Worm (Caenorhabditis elegans): ENCODE measurements around the gene math-5.

Gene math-5

DNA sequence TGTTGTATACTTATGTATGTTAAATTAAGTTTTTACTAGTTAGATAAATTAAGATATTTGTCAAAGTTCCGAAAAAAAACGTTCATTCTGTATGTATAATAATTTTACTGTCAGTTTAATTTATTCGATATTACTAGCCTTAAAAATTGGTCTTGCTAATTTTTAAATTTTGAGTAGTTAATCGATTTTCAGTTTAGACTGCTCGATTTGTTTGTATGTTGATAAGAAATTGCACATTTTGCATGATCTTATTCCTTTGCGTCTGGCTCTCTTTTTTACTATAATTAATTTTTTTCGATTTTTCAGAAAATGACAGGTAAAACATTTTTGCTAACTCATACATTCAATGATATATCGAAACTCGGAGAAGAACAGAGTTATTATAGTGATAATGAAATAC lies 17.3 kb upstream of the math-5 start, which contains the start of gene math-24:
TSS of gene math-24 (plus strand) at position 301 of the 400 bp plus-strand sequence.
- no peak for TF ChIP-seq drap-1 (GFP tag; optimal IDR thresholded peaks at IDR 0.05)
- TF ChIP-seq cnd-1 (tag; optimal IDR thresholded peaks at IDR 0.05): no peak
- TF ChIP-seq M03D4.4 (tag; optimal IDR thresholded peaks at IDR 0.05): no peak
- TF ChIP-seq sptf-1 (tag; optimal IDR thresholded peaks at IDR 0.05): no peak
- TF ChIP-seq mep-1 (tag; optimal IDR thresholded peaks at IDR 0.05): no peak

DNA sequence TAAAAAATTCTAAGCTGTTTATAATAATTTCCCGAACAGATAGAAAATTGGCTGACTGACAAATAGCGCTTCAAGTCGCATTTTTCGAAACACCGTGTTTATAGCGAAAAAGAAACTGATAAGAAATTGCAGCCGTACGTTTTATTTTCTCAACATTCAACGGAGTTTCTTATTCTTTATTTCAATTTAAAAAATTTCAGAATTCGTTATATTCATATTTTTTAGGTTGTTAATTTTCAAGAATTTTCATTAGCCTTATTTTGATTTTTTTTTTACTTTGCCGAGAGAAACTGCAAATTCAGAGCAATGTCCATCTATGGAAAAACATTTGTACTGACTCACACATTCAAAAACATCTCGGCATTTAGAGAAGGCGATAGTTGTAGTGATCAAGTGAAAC lies 15.3 kb upstream of the math-5 start, which contains the start of gene C46F9.6:
TSS of gene C46F9.6 (plus strand) at position 301 of the 400 bp plus-strand sequence.
- no peak for TF ChIP-seq ham-2 (GFP tag; optimal IDR thresholded peaks at IDR 0.05)
- TF ChIP-seq ceh-39 (tag; optimal IDR thresholded peaks at IDR 0.05): no peak
- TF ChIP-seq lsy-2 (tag; optimal IDR thresholded peaks at IDR 0.05): no peak
- no peak for TF ChIP-seq bed-3 (GFP tag; optimal IDR thresholded peaks at IDR 0.05)
- TF ChIP-seq pha-4 (tag; optimal IDR thresholded peaks at IDR 0.05): no peak
- no peak for TF ChIP-seq nhr-2 (tag; optimal IDR thresholded peaks at IDR 0.05)
- TF ChIP-seq zip-8 (tag; optimal IDR thresholded peaks at IDR 0.05): no peak
- TF ChIP-seq M03D4.4 (tag; optimal IDR thresholded peaks at IDR 0.05): no peak
- TF ChIP-seq flh-1 (GFP tag; optimal IDR thresholded peaks at IDR 0.05): no peak
- no peak for TF ChIP-seq nhr-12 (tag; optimal IDR thresholded peaks at IDR 0.05)
- no peak for TF ChIP-seq snpc-4 (tag; optimal IDR thresholded peaks at IDR 0.05)
- TF ChIP-seq lin-13 (tag; optimal IDR thresholded peaks at IDR 0.05): no peak
- TF ChIP-seq unc-62 (GFP tag; optimal IDR thresholded peaks at IDR 0.05): no peak

DNA sequence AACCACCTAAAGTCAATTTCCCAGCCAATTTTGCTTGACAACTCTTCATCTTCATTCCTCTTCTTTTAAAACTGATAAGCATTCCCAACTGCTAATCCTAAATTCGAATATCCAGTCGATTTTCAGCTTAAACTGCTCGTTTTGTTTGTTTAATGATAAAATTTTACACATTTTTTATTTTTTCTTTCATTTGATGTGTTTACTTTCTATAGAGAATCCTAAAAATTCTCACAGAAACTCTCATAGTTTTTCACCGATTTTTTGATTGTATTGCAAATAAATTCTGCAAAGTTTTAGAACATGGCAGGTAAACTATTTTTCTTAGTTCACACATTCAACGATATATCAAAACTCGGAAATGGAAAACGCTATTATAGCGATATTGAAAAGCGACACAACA lies 13.2 kb upstream of the math-5 start, which contains the start of gene math-25:
TSS of gene math-25 (plus strand) at position 301 of the 400 bp plus-strand sequence.
- TF ChIP-seq sem-2 (GFP tag; optimal IDR thresholded peaks at IDR 0.05): no peak
- TF ChIP-seq mab-5 (tag; optimal IDR thresholded peaks at IDR 0.05): no peak

DNA sequence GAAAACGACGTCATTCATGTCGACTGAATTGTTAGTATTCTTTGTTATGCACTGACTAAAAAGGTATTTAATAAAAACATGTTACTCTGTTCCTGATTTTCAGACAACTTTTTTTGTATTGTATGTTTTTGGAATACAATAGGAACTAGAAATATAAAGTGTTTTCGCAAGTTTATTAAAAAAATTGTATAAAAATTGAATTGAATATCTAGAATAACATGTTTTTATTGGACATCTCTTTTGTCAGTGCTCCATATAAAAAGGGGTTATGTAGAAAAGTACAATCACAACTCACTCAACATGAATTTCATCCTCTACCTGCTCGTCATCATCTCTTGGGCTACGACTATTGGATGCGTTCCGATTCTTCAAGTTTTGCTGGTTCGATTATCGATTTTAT lies 12.7 kb upstream of the math-5 start, which contains the start of gene C46F9.5:
TSS of gene C46F9.5 (plus strand) at position 301 of the 400 bp plus-strand sequence.
- TF ChIP-seq elt-3 (tag; optimal IDR thresholded peaks at IDR 0.05): no peak
- TF ChIP-seq snpc-4 (tag; optimal IDR thresholded peaks at IDR 0.05): no peak
- no peak for TF ChIP-seq nhr-2 (tag; optimal IDR thresholded peaks at IDR 0.05)
- TF ChIP-seq M03D4.4 (tag; optimal IDR thresholded peaks at IDR 0.05): no peak

DNA sequence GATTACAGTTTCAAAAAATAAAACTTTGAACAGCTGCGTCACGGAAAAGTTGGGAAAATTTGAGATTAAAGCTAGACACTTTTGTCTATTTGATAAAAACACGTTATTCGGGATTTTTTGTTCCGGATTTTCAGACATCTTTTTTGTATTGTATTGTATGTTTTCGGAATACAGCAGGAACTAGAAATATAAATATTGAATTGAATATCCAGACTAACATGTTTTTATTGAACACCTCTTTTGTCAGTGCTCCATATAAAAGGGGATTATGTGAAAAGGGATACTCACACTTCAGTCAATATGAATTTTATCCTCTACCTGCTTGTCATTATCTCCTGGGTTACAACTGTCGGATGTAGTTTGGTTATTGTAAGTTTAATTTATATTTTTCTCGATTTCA lies 11.3 kb upstream of the math-5 start, which contains the start of gene C16C4.1:
TSS of gene C16C4.1 (plus strand) at position 301 of the 400 bp plus-strand sequence.
- no peak for TF ChIP-seq lin-32 (GFP tag; optimal IDR thresholded peaks at IDR 0.05)
- no peak for TF ChIP-seq nhr-237 (tag; optimal IDR thresholded peaks at IDR 0.05)
- no peak for TF ChIP-seq zip-8 (tag; optimal IDR thresholded peaks at IDR 0.05)
- TF ChIP-seq drap-1 (GFP tag; optimal IDR thresholded peaks at IDR 0.05): no peak
- no peak for TF ChIP-seq nhr-2 (tag; optimal IDR thresholded peaks at IDR 0.05)

DNA sequence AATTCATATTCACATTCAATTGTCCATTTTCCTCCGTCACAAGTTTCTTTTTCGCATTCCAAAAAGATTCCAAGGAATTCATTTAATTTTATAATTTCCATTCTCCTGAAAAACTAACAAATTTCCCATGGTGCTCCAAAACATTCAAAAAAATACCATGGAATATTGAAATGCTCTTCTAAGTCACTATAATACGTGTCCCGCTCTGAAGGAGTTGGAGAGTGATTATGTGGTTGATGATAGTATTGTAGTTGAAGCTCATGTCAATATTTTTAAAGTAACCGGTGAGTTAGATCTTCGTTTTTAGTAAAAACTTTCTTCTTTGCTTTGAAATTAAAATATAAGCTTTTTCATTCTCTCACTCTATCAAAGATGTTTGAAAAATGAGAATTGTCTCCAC lies 8.1 kb upstream of the math-5 start, which contains the start of gene math-9:
TSS of gene math-9 (minus strand) at position 101 of the 400 bp plus-strand sequence.
- TF ChIP-seq snpc-4 (tag; optimal IDR thresholded peaks at IDR 0.05): no peak
- TF ChIP-seq ztf-11 (tag; optimal IDR thresholded peaks at IDR 0.05): no peak
- TF ChIP-seq unc-39 (tag; optimal IDR thresholded peaks at IDR 0.05): no peak
- TF ChIP-seq ces-1 (GFP tag; optimal IDR thresholded peaks at IDR 0.05): no peak
- TF ChIP-seq lin-13 (tag; optimal IDR thresholded peaks at IDR 0.05): no peak
- no peak for TF ChIP-seq unc-62 (GFP tag; optimal IDR thresholded peaks at IDR 0.05)
- TF ChIP-seq unc-120 (tag; optimal IDR thresholded peaks at IDR 0.05; ENCODE audit: poor library complexity, severe bottlenecking): no peak
- no peak for TF ChIP-seq mep-1 (tag; optimal IDR thresholded peaks at IDR 0.05)
- TF ChIP-seq nhr-237 (tag; optimal IDR thresholded peaks at IDR 0.05): no peak
- no peak for TF ChIP-seq nhr-76 (tag; optimal IDR thresholded peaks at IDR 0.05)
- no peak for TF ChIP-seq blmp-1 (tag; optimal IDR thresholded peaks at IDR 0.05)
- TF ChIP-seq bed-3 (GFP tag; optimal IDR thresholded peaks at IDR 0.05): no peak
- TF ChIP-seq nhr-28 (tag; optimal IDR thresholded peaks at IDR 0.05): no peak
- no peak for TF ChIP-seq sptf-1 (tag; optimal IDR thresholded peaks at IDR 0.05)
- TF ChIP-seq flh-1 (GFP tag; optimal IDR thresholded peaks at IDR 0.05): no peak
- TF ChIP-seq ceh-39 (tag; optimal IDR thresholded peaks at IDR 0.05): no peak

DNA sequence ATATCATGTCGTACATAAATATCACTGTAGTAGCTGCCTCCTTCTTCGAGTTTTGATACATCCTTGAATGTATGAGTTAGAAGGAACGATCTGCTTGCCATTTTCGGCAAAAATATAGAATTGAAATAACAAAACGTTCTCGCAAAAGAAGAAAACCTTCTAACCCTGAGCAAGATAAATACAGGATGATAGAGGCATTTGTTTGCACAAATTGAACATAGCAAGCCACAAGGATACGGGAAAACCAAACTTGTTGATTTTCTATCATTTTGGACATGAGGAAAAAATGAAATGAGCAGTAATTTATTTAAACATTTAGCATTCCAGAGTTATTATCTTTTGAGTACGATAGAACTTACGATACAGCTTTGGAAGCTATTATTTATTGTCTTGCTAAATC lies 6.5 kb upstream of the math-5 start, which contains the start of gene math-8:
TSS of gene math-8 (minus strand) at position 101 of the 400 bp plus-strand sequence.
- TF ChIP-seq sptf-1 (tag; optimal IDR thresholded peaks at IDR 0.05): no peak
- TF ChIP-seq mab-5 (tag; optimal IDR thresholded peaks at IDR 0.05): no peak
- no peak for TF ChIP-seq ceh-83 (GFP tag; optimal IDR thresholded peaks at IDR 0.05)
- no peak for TF ChIP-seq blmp-1 (tag; optimal IDR thresholded peaks at IDR 0.05)
- TF ChIP-seq nhr-28 (tag; optimal IDR thresholded peaks at IDR 0.05): no peak
- no peak for TF ChIP-seq unc-120 (tag; optimal IDR thresholded peaks at IDR 0.05; ENCODE audit: poor library complexity, severe bottlenecking)
- TF ChIP-seq unc-39 (tag; optimal IDR thresholded peaks at IDR 0.05): no peak
- TF ChIP-seq lsy-2 (tag; optimal IDR thresholded peaks at IDR 0.05): no peak
- no peak for TF ChIP-seq lin-32 (GFP tag; optimal IDR thresholded peaks at IDR 0.05)
- no peak for TF ChIP-seq ceh-39 (tag; optimal IDR thresholded peaks at IDR 0.05)
- no peak for TF ChIP-seq nhr-2 (tag; optimal IDR thresholded peaks at IDR 0.05)
- TF ChIP-seq pha-4 (tag; optimal IDR thresholded peaks at IDR 0.05): no peak
- TF ChIP-seq mep-1 (tag; optimal IDR thresholded peaks at IDR 0.05): no peak

All from whole organism, mixed stage, embryonic.